Worm (Caenorhabditis elegans) whole organism, L1 larva: ENCODE results near the gene Y73B6BL.14.

Experiments
- C34B4.2 ChIP-seq: sonication (generic microtip); optimal IDR thresholded peaks from 2 replicates; lab custom pipeline; 2017; ENCODE audit warnings: mild to moderate bottlenecking, missing genetic modification characterization, missing compliant biosample characterization
- F16B12.6 ChIP-seq: fragments of 150-350 bp; optimal IDR thresholded peaks from 2 replicates; lab custom pipeline; 2014; ENCODE audit warnings: missing biosample characterization, missing genetic modification characterization
- aha-1 ChIP-seq: fragments of 150-350 bp; optimal IDR thresholded peaks from 2 replicates; lab custom pipeline; 2014; ENCODE audit warnings: missing biosample characterization, missing genetic modification characterization
- alr-1 ChIP-seq: fragments of 200-800 bp; sonication (Bioruptor generic); optimal IDR thresholded peaks from 2 replicates; lab custom pipeline; 2018; ENCODE audit warnings: borderline replicate concordance, mild to moderate bottlenecking, missing genetic modification characterization, missing compliant biosample characterization
- blmp-1 ChIP-seq: fragments of 150-350 bp; optimal IDR thresholded peaks from 2 replicates; lab custom pipeline; 2014; ENCODE audit warnings: missing biosample characterization, missing genetic modification characterization
- ceh-63 ChIP-seq: fragments of 200-800 bp; sonication (Bioruptor generic); optimal IDR thresholded peaks from 2 replicates; lab custom pipeline; 2018; ENCODE audit warnings: mild to moderate bottlenecking, missing genetic modification characterization, missing compliant biosample characterization
- ceh-82 ChIP-seq, 3 experiments: fragments of 150-350 bp in 1 of 3; sonication (generic microtip) in 2 of 3; optimal IDR thresholded peaks; 2 replicates each; lab custom pipeline; 2014 to 2017; ENCODE audit warnings: missing biosample characterization in 3 of 3, missing genetic modification characterization in 3 of 3
- ceh-88 ChIP-seq: fragments of 200-800 bp; sonication (Bioruptor generic); IDR thresholded peaks from 2 replicates; pipeline ENCODE4 v1.3.6; 2022; ENCODE audit warnings: missing genetic modification characterization, missing compliant biosample characterization
- ceh-90 ChIP-seq: sonication (generic microtip); optimal IDR thresholded peaks from 2 replicates; lab custom pipeline; 2016; ENCODE audit warnings: missing genetic modification characterization, missing compliant biosample characterization
- efl-1 ChIP-seq, 4 experiments: fragments of 150-350 bp; optimal IDR thresholded peaks in 3 of 4; peaks in 1 of 4; 1 replicate in 1 of 4; 2 replicates in 3 of 4; lab custom pipeline; 2014; ENCODE audit warnings: missing biosample characterization in 2 of 4, missing genetic modification characterization in 2 of 4, missing genetic modification reagents in 2 of 4
- egl-27 ChIP-seq, 2 experiments: fragments of 150-350 bp in 1 of 2; sonication (generic microtip); optimal IDR thresholded peaks; 3 replicates each; lab custom pipeline; 2017 to 2018; ENCODE audit warnings: missing biosample characterization in 2 of 2, missing genetic modification characterization in 2 of 2, missing genetic modification reagents in 2 of 2
- elt-2 ChIP-seq: sonication (generic microtip); optimal IDR thresholded peaks from 2 replicates; lab custom pipeline; 2016; ENCODE audit warnings: missing genetic modification characterization, mild to moderate bottlenecking, inconsistent platforms, missing compliant biosample characterization, missing genetic modification reagents
- elt-3 ChIP-seq, 6 experiments: fragments of 150-350 bp in 1 of 6; sonication (generic microtip); optimal IDR thresholded peaks; 2 replicates each; lab custom pipeline; 2017 to 2018; ENCODE audit warnings: missing biosample characterization in 6 of 6, missing genetic modification characterization in 6 of 6, inconsistent platforms in 1 of 6
- ets-5 ChIP-seq: fragments of 200-800 bp; sonication (Bioruptor generic); IDR thresholded peaks from 2 replicates; pipeline ENCODE4 v1.3.6; 2022; ENCODE audit warnings: missing genetic modification characterization, missing compliant biosample characterization
- fkh-10 ChIP-seq: sonication (generic microtip); optimal IDR thresholded peaks from 2 replicates; lab custom pipeline; 2017; ENCODE audit warnings: missing biosample characterization, missing genetic modification reagents, missing genetic modification characterization
- hlh-4 ChIP-seq: sonication (generic microtip); optimal IDR thresholded peaks from 2 replicates; lab custom pipeline; 2016; ENCODE audit warnings: mild to moderate bottlenecking, missing genetic modification characterization, missing compliant biosample characterization
- jun-1 ChIP-seq: fragments of 150-350 bp; optimal IDR thresholded peaks from 2 replicates; lab custom pipeline; 2014; ENCODE audit warnings: missing biosample characterization, missing genetic modification reagents, missing genetic modification characterization
- lin-14 ChIP-seq: fragments of 200-800 bp; sonication (Bioruptor generic); optimal IDR thresholded peaks from 2 replicates; lab custom pipeline; 2018; ENCODE audit warnings: mild to moderate bottlenecking, missing genetic modification characterization, moderate library complexity, missing compliant biosample characterization
- lin-15B ChIP-seq: fragments of 150-350 bp; sonication (generic microtip); optimal IDR thresholded peaks from 3 replicates; lab custom pipeline; 2014; ENCODE audit warnings: missing biosample characterization, missing genetic modification characterization
- lin-35 ChIP-seq, 2 experiments: fragments of 150-350 bp; optimal IDR thresholded peaks; 2 replicates each; lab custom pipeline; 2014; ENCODE audit warnings: missing biosample characterization in 2 of 2, missing genetic modification characterization in 2 of 2, missing genetic modification reagents in 2 of 2
- lin-39 ChIP-seq: fragments of 150-350 bp; optimal IDR thresholded peaks from 2 replicates; lab custom pipeline; 2014; ENCODE audit warnings: missing biosample characterization, missing genetic modification reagents, missing genetic modification characterization
- lsy-2 ChIP-seq, 2 experiments: fragments of 150-350 bp; optimal IDR thresholded peaks; 2 replicates each; lab custom pipeline; 2014; ENCODE audit warnings: missing biosample characterization in 2 of 2, missing genetic modification characterization in 2 of 2
- mab-9 ChIP-seq: fragments of 200-800 bp; sonication (Bioruptor generic); IDR thresholded peaks from 2 replicates; pipeline ENCODE4 v1.3.6; 2022; ENCODE audit warnings: missing genetic modification reagents, missing genetic modification characterization, missing compliant biosample characterization
- mep-1 ChIP-seq: fragments of 150-350 bp; optimal IDR thresholded peaks from 2 replicates; lab custom pipeline; 2014; ENCODE audit warnings: missing biosample characterization, missing genetic modification characterization
- nhr-12 ChIP-seq: sonication (generic microtip); optimal IDR thresholded peaks from 2 replicates; lab custom pipeline; 2017; ENCODE audit warnings: missing biosample characterization, missing genetic modification characterization
- nhr-237 ChIP-seq: fragments of 150-350 bp; optimal IDR thresholded peaks from 2 replicates; lab custom pipeline; 2014; ENCODE audit warnings: missing biosample characterization, missing genetic modification characterization
- nhr-28 ChIP-seq: fragments of 150-350 bp; optimal IDR thresholded peaks from 2 replicates; lab custom pipeline; 2014; ENCODE audit warnings: missing biosample characterization, missing genetic modification characterization
- nhr-47 ChIP-seq: sonication (generic microtip); optimal IDR thresholded peaks from 2 replicates; lab custom pipeline; 2016; ENCODE audit warnings: mild to moderate bottlenecking, missing genetic modification characterization, moderate library complexity, missing compliant biosample characterization
- nhr-84 ChIP-seq: sonication (generic microtip); optimal IDR thresholded peaks from 2 replicates; lab custom pipeline; 2017; ENCODE audit warnings: missing biosample characterization, missing genetic modification characterization
- pax-3 ChIP-seq: fragments of 200-800 bp; sonication (Bioruptor generic); optimal IDR thresholded peaks from 2 replicates; lab custom pipeline; 2018; ENCODE audit warnings: mild to moderate bottlenecking, missing genetic modification characterization, moderate library complexity, missing compliant biosample characterization
- skn-1 ChIP-seq: fragments of 150-350 bp; optimal IDR thresholded peaks from 2 replicates; lab custom pipeline; 2014; ENCODE audit warnings: missing biosample characterization, missing genetic modification characterization
- sox-4 ChIP-seq: sonication (generic microtip); optimal IDR thresholded peaks from 2 replicates; lab custom pipeline; 2016; ENCODE audit warnings: missing genetic modification characterization, missing compliant biosample characterization
- sptf-1 ChIP-seq: fragments of 150-350 bp; optimal IDR thresholded peaks from 2 replicates; lab custom pipeline; 2014; ENCODE audit warnings: missing biosample characterization, missing genetic modification characterization
- sup-37 ChIP-seq: fragments of 200-800 bp; sonication (Bioruptor generic); optimal IDR thresholded peaks from 2 replicates; lab custom pipeline; 2018; ENCODE audit warnings: mild to moderate bottlenecking, missing genetic modification characterization, missing compliant biosample characterization
- swsn-7 ChIP-seq: sonication (generic microtip); optimal IDR thresholded peaks from 2 replicates; lab custom pipeline; 2016; ENCODE audit warnings: missing genetic modification characterization, missing compliant biosample characterization
- tbx-2 ChIP-seq: sonication (generic microtip); optimal IDR thresholded peaks from 2 replicates; lab custom pipeline; 2016; ENCODE audit warnings: missing genetic modification characterization, missing compliant biosample characterization
- tlp-1 ChIP-seq: fragments of 150-350 bp; optimal IDR thresholded peaks from 2 replicates; lab custom pipeline; 2014; ENCODE audit warnings: missing biosample characterization, missing genetic modification characterization
- unc-30 ChIP-seq: sonication (generic microtip); optimal IDR thresholded peaks from 2 replicates; lab custom pipeline; 2017; ENCODE audit warnings: missing biosample characterization, missing genetic modification characterization
- unc-62 ChIP-seq: fragments of 150-350 bp; optimal IDR thresholded peaks from 2 replicates; lab custom pipeline; 2014; ENCODE audit warnings: missing biosample characterization, missing genetic modification reagents, missing genetic modification characterization
- unc-86 ChIP-seq: sonication (generic microtip); optimal IDR thresholded peaks from 2 replicates; lab custom pipeline; 2016; ENCODE audit warnings: missing genetic modification characterization, missing compliant biosample characterization
- unc-98 ChIP-seq: fragments of 200-800 bp; sonication (Bioruptor generic); IDR thresholded peaks from 2 replicates; pipeline ENCODE4 v1.3.6; 2022; ENCODE audit warnings: missing genetic modification characterization, missing compliant biosample characterization
- vab-15 ChIP-seq: sonication (generic microtip); optimal IDR thresholded peaks from 2 replicates; lab custom pipeline; 2017; ENCODE audit warnings: missing genotype, mild to moderate bottlenecking, missing genetic modification characterization, missing compliant biosample characterization
- xbp-1 ChIP-seq: sonication (generic microtip); optimal IDR thresholded peaks from 2 replicates; lab custom pipeline; 2016; ENCODE audit warnings: missing genetic modification characterization, missing compliant biosample characterization
- zag-1 ChIP-seq: fragments of 150-350 bp; optimal IDR thresholded peaks from 2 replicates; lab custom pipeline; 2014; ENCODE audit warnings: missing biosample characterization, missing genetic modification characterization
- zip-4 ChIP-seq: fragments of 200-800 bp; sonication (Bioruptor generic); optimal IDR thresholded peaks from 2 replicates; lab custom pipeline; 2018; ENCODE audit warnings: mild to moderate bottlenecking, missing genetic modification characterization, moderate library complexity, missing compliant biosample characterization
- ztf-11 ChIP-seq, 2 experiments: sonication (generic microtip); optimal IDR thresholded peaks; 2 replicates each; lab custom pipeline; 2016 to 2017; ENCODE audit warnings: missing genetic modification characterization in 2 of 2, missing biosample characterization in 1 of 2, missing compliant biosample characterization in 1 of 2
- ztf-4 ChIP-seq: fragments of 150-350 bp; optimal IDR thresholded peaks from 2 replicates; lab custom pipeline; 2014; ENCODE audit warnings: missing biosample characterization, missing genetic modification characterization

Gene Y73B6BL.14

ce11 chrIV:6378398-6378797, 35.6 kb upstream of the Y73B6BL.14 start:
- TF ChIP-seq sup-37 (no peak), zip-4 (GFP tag; lab: Kevin White, UChicago) (no peak), nhr-47 (tag; lab: Kevin White, UChicago) (no peak), ceh-90 (tag; lab: Kevin White, UChicago) (no peak), nhr-237 (tag; lab: Kevin White, UChicago) (no peak), ceh-63 (GFP tag; lab: Kevin White, UChicago) (no peak), ztf-4 (tag; lab: Kevin White, UChicago) (no peak)

- TF ChIP-seq swsn-7 (no peak), unc-62 (GFP tag; lab: Kevin White, UChicago) (no peak), tlp-1 (tag; lab: Kevin White, UChicago) (no peak), sox-4 (tag; lab: Kevin White, UChicago) (no peak), ceh-90 (tag; lab: Kevin White, UChicago) (no peak), sptf-1 (tag; lab: Kevin White, UChicago) (no peak), unc-86 (no peak), ets-5 (GFP tag; lab: Robert Waterston, UW) (no peak), lsy-2 (tag; optimal IDR thresholded peaks at IDR 0.05; lab: Kevin White, UChicago) (no peak), elt-3 (tag; optimal IDR thresholded peaks at IDR 0.05; lab: Kevin White, UChicago) (no peak), mep-1 (no peak), elt-2 (no peak), nhr-12 (tag; lab: Kevin White, UChicago) (no peak), lin-39 (tag; lab: Kevin White, UChicago) (no peak), blmp-1 (tag; lab: Kevin White, UChicago) (no peak), unc-98 (no peak)
- TF ChIP-seq, all 84 proteins: peak for 0
Observed at ce11 chrIV:6377335-6378069, 34.7 kb upstream of the Y73B6BL.14 start.

DNA sequence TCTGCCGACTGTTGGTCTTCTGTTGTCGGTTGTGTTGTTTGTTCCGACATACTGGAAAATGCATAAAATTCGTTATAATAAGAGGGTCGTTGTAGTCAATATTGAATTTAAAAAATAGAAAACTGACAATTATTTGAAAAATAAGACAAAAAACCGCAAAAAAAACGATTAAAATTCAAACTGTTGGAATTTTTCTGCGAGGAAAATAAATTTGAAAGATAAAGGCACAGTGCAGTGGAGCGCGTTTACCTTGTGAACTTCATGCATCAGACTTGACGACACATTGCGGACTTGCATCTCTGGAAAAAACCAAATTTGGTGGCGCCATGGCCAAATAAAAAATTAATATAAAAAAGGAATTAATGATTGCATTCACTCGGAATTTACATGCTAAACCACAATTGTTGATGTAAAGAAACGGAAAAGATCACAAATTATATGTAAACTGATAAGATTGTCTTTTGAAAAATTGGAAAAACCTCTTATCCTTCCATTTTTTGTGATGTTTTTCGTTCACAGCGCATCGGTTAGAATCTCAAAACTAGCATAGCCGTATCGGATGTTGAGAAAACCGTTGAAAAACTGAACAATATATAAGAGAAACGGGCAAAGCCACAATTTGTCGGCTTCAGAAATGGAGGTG, 33.8 kb upstream of the Y73B6BL.14 start, which contains the start of the genes hrpf-2 and bli-6:
Gene hrpf-2 (minus strand): TSS at position 51 of the 643 bp plus-strand sequence.
Gene bli-6 (plus strand): TSS at position 593 of the 643 bp plus-strand sequence.
- TF ChIP-seq unc-98 (no peak), lin-15B (tag; lab: Kevin White, UChicago) (peak; percentile 93), mab-9 (GFP tag; lab: Robert Waterston, UW) (no peak), skn-1 (tag; lab: Kevin White, UChicago) (peak; percentile 91), sup-37 (no peak), efl-1 (optimal IDR thresholded peaks at IDR 0.05; lab: Kevin White, UChicago) (peak; percentile 87), efl-1 (GFP tag; optimal IDR thresholded peaks at IDR 0.05 in 1 of 2; lab: Kevin White, UChicago) (peak; percentile 83 to 98), lin-14 (peak; percentile 77), ztf-11 (tag; optimal IDR thresholded peaks at IDR 0.05; lab: Kevin White, UChicago) (peak in 1 of 2 experiments; percentile 31), sptf-1 (tag; lab: Kevin White, UChicago) (no peak), alr-1 (tag; lab: Kevin White, UChicago) (no peak), fkh-10 (no peak), vab-15 (peak; percentile 5), xbp-1 (peak; percentile 74), aha-1 (tag; lab: Kevin White, UChicago) (no peak), ceh-82 (tag; optimal IDR thresholded peaks at IDR 0.05; lab: Kevin White, UChicago) (peak; percentile 20 to 78 (median 46)), F16B12.6 (tag; lab: Kevin White, UChicago) (peak; percentile 95), pax-3 (tag; lab: Kevin White, UChicago) (no peak), ceh-63 (GFP tag; lab: Kevin White, UChicago) (no peak), lin-39 (tag; lab: Kevin White, UChicago) (peak; percentile 30), nhr-28 (tag; lab: Kevin White, UChicago) (no peak), zag-1 (tag; lab: Kevin White, UChicago) (no peak), C34B4.2 (tag; lab: Kevin White, UChicago) (no peak), hlh-4 (tag; lab: Kevin White, UChicago) (no peak), ceh-88 (GFP tag; lab: Robert Waterston, UW) (no peak), ceh-90 (tag; lab: Kevin White, UChicago) (no peak), lin-35 (GFP tag; optimal IDR thresholded peaks at IDR 0.05; lab: Kevin White, UChicago) (peak; percentile 85 to 91), jun-1 (tag; lab: Kevin White, UChicago) (peak; percentile 39), nhr-84 (tag; lab: Kevin White, UChicago) (no peak), unc-30 (no peak), egl-27 (tag; optimal IDR thresholded peaks at IDR 0.05; lab: Kevin White, UChicago) (no peak), tbx-2 (tag; lab: Kevin White, UChicago) (peak; percentile 76)
